Worm (Caenorhabditis elegans) whole organism, dauer: Measurements from ENCODE around the gene cnc-11.

Experiments
- unc-62 ChIP-seq: sonication (generic microtip); optimal IDR thresholded peaks from 2 replicates; lab custom pipeline; 2017; ENCODE audit warnings: missing biosample characterization, missing genetic modification reagents, missing genetic modification characterization

cnc-11 gene

ce11 chrV:1438832-1439231 lies 3.3 kb upstream of the cnc-11 start, which contains the start of gene R09B5.11:
Gene R09B5.11, plus strand, starts transcription at chrV:1439205.
- no peak for TF ChIP-seq unc-62 (GFP tag; lab: Kevin White, UChicago)

ce11 chrV:1444180-1444579 lies 2.0 kb downstream of the cnc-11 start, which contains the start of gene cnc-1:
Gene cnc-1, minus strand, starts transcription at chrV:1444280.
- no peak for TF ChIP-seq unc-62 (GFP tag; lab: Kevin White, UChicago)

ce11 chrV:1445081-1445480 lies 2.9 kb downstream of the cnc-11 start, which contains the start of gene cnc-5:
Gene cnc-5, plus strand, starts transcription at chrV:1445381.
- TF ChIP-seq unc-62 (GFP tag; lab: Kevin White, UChicago), result no peak

ce11 chrV:1447079-1447478 lies 4.9 kb downstream of the cnc-11 start, which contains the start of gene cnc-4:
Gene cnc-4, plus strand, starts transcription at chrV:1447195.
- TF ChIP-seq unc-62 (GFP tag; lab: Kevin White, UChicago), result no peak

ce11 chrV:1447724-1448123 lies 5.6 kb downstream of the cnc-11 start, which contains the start of gene cnc-3:
Gene cnc-3, plus strand, starts transcription at chrV:1448004.
- TF ChIP-seq unc-62 (GFP tag; lab: Kevin White, UChicago), result no peak

- no peak for TF ChIP-seq unc-62 (GFP tag; lab: Kevin White, UChicago)
These were observed 8.0 kb downstream of the cnc-11 start, which contains the start of gene cnc-2 for ce11 chrV:1450160-1450559. Gene cnc-2, minus strand, starts transcription at chrV:1450183.

- TF ChIP-seq unc-62 (GFP tag; lab: Kevin White, UChicago), result no peak
These were observed 9.2 kb downstream of the cnc-11 start, which contains the start of gene srj-23 for ce11 chrV:1451334-1451733. Gene srj-23, plus strand, starts transcription at chrV:1451634.

- TF ChIP-seq unc-62 (GFP tag; lab: Kevin White, UChicago), result no peak
These were observed 12.6 kb downstream of the cnc-11 start, which contains the start of gene chil-14 for ce11 chrV:1454762-1455161. Gene chil-14, plus strand, starts transcription at chrV:1455062.

ce11 chrV:1455280-1455679 lies 13.1 kb downstream of the cnc-11 start:
- no peak for TF ChIP-seq unc-62 (GFP tag; lab: Kevin White, UChicago)

ce11 chrV:1456614-1457013 lies 14.5 kb downstream of the cnc-11 start:
- no peak for TF ChIP-seq unc-62 (GFP tag; lab: Kevin White, UChicago)

- TF ChIP-seq unc-62 (GFP tag; lab: Kevin White, UChicago), result no peak
These were observed 17.3 kb downstream of the cnc-11 start for ce11 chrV:1459374-1459926.

ce11 chrV:1460069-1460468 lies 17.9 kb downstream of the cnc-11 start, which contains the start of gene hacd-1:
Gene hacd-1, plus strand, starts transcription at chrV:1460369.
- TF ChIP-seq unc-62 (GFP tag; lab: Kevin White, UChicago), result no peak

- TF ChIP-seq unc-62 (GFP tag; lab: Kevin White, UChicago), result no peak
These were observed 22.4 kb downstream of the cnc-11 start, which contains the start of the genes fpn-1.2 and pqn-54 for ce11 chrV:1464543-1465040. Gene fpn-1.2, minus strand, starts transcription at chrV:1464699. Gene pqn-54, plus strand, starts transcription at chrV:1464990.

ce11 chrV:1465932-1466331 lies 23.8 kb downstream of the cnc-11 start:
- no peak for TF ChIP-seq unc-62 (GFP tag; lab: Kevin White, UChicago)

- TF ChIP-seq unc-62 (GFP tag; lab: Kevin White, UChicago), result no peak
These were observed 24.8 kb downstream of the cnc-11 start for ce11 chrV:1466949-1467348.

- no peak for TF ChIP-seq unc-62 (GFP tag; lab: Kevin White, UChicago)
These were observed 25.3 kb downstream of the cnc-11 start, which contains the start of gene gid-8 for ce11 chrV:1467444-1467843. Gene gid-8, plus strand, starts transcription at chrV:1467744.

- no peak for TF ChIP-seq unc-62 (GFP tag; lab: Kevin White, UChicago)
These were observed 26.8 kb downstream of the cnc-11 start for ce11 chrV:1468905-1469304.
